Worm (Caenorhabditis elegans): ENCODE measurements around the gene ets-9.

Gene ets-9

DNA sequence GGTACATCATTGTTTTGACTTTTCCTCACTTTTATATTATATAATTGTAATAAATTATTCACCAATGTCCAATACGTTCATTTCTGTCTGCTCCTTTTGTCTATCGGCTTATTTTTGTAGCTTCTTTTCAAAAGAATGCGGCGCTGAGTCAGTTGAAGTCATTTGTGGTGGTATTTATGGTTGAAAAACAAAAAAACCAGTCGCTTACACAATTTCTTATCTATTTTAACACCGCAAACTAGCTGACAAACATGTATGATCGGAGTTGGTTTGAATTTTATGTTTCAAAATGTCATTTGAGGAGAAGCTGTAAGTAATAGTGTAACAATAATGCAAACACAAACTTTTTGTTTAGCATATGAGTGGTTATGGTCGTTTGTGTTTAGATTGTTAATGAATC lies 4.5 kb downstream of the ets-9 start, which contains the start of gene ets-10:
Gene ets-10 (plus strand): TSS at position 201 of the 400 bp plus-strand sequence.
- TF ChIP-seq aptf-2 (GFP tag; conservative IDR thresholded peaks at IDR 0.05) (no peak), mcd-1 (GFP tag; IDR thresholded peaks at IDR 0.05) (no peak), madf-6 (GFP tag; IDR thresholded peaks at IDR 0.05) (no peak), nhr-27 (tag; optimal IDR thresholded peaks at IDR 0.05) (no peak), rcor-1 (GFP tag; IDR thresholded peaks at IDR 0.05) (no peak), T26A5.8 (tag; optimal IDR thresholded peaks at IDR 0.05) (no peak), ceh-100 (GFP tag; IDR thresholded peaks at IDR 0.05) (no peak), egl-44 (GFP tag; IDR thresholded peaks at IDR 0.05) (no peak), somi-1 (GFP tag; optimal IDR thresholded peaks at IDR 0.05) (no peak), ztf-28 (GFP tag; IDR thresholded peaks at IDR 0.05) (no peak), hsf-1 (GFP tag; IDR thresholded peaks at IDR 0.05) (no peak)

DNA sequence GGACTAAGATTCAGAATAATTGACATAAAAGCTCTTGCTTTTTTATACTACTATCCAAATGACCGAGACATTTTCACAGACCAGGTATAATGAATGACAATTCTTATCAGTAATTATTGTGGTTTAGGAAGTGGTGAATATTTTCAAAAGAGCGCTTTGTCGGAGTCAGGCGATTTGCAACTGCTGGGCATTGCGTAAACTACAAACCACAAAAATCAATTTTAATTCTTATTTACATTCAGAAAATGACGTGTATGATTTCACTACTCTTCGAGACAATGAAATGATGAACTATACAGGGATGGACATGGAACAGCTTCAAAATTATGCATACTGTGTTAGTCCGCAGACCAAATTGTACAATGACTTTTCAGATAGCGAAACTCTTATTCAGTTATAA lies 5.0 kb downstream of the ets-9 start:
- TF ChIP-seq nhr-80 (tag; optimal IDR thresholded peaks at IDR 0.05): peak; percentile 65
- no peak for TF ChIP-seq chd-7 (tag; optimal IDR thresholded peaks at IDR 0.05)

DNA sequence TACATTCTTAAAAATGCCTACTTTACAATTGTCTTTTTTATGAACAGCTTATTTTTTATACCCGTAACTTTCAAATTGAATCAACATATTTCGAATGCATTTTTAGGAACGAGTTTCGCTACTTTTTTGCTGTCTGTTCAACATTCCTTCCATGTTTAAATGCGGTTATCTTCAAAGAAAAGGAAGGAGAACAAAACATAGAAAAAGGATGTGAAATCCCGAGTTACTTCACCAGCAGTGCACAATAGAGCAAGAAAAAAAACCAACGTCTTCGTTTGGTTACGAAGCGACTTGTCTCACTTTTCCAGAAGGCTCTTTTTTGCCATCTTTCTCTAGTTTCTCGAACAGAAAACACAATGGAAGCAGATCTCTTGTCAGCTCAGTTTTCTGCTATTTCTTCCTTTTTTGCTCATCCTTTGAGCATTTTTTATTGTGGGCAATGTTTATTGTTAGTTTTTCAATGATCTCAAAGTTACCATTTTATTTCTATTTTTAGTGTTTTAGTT lies 6.2 kb downstream of the ets-9 start, which contains the start of gene cka-2:
Gene cka-2 (plus strand): TSS at position 456 of the 506 bp plus-strand sequence.
- TF ChIP-seq chd-7 (tag; optimal IDR thresholded peaks at IDR 0.05): no peak
- TF ChIP-seq atf-7 (tag; optimal IDR thresholded peaks at IDR 0.05): no peak
- TF ChIP-seq zim-3 (tag; optimal IDR thresholded peaks at IDR 0.05): no peak

DNA sequence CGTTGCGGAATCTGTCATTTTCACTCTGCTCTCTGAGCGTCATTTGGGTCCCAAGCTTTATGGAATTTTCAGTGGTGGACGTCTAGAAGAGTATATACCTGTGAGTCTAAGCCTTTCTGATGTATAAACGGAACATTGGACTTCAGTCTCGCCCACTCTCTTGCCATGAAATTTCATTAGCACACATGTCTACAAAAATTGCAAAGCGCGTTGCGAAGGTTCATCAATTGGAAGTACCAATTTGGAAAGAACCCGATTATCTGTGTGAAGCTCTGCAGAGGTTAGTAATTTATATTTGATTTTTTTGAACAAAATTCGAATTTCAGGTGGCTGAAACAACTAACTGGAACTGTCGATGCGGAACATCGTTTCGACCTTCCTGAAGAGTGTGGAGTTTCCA lies 10.3 kb downstream of the ets-9 start:
- TF ChIP-seq hlh-26 (GFP tag; conservative IDR thresholded peaks at IDR 0.05) (no peak), pbrm-1 (GFP tag; IDR thresholded peaks at IDR 0.05) (no peak), cebp-2 (GFP tag; IDR thresholded peaks at IDR 0.05) (no peak), sdz-38 (tag; optimal IDR thresholded peaks at IDR 0.05) (no peak), C06A6.2 (GFP tag; conservative IDR thresholded peaks at IDR 0.05) (no peak), dpff-1 (tag; optimal IDR thresholded peaks at IDR 0.05) (no peak), sea-2 (GFP tag; IDR thresholded peaks at IDR 0.05) (no peak), egrh-3 (GFP tag; IDR thresholded peaks at IDR 0.05) (no peak), zim-3 (tag; optimal IDR thresholded peaks at IDR 0.05) (no peak), F22D6.2 (tag; optimal IDR thresholded peaks at IDR 0.05) (no peak), hlh-12 (tag; optimal IDR thresholded peaks at IDR 0.05) (no peak), snpc-1.1 (tag; optimal IDR thresholded peaks at IDR 0.05; ENCODE audit: insufficient read depth) (no peak), zfh-2 (GFP tag; conservative IDR thresholded peaks at IDR 0.05) (no peak), attf-3 (GFP tag; conservative IDR thresholded peaks at IDR 0.05) (no peak)

- TF ChIP-seq madf-6 (GFP tag; IDR thresholded peaks at IDR 0.05) (no peak), zim-3 (tag; optimal IDR thresholded peaks at IDR 0.05) (no peak), hlh-12 (tag; optimal IDR thresholded peaks at IDR 0.05) (no peak), nhr-80 (tag; optimal IDR thresholded peaks at IDR 0.05) (peak; percentile 26), mcd-1 (GFP tag; IDR thresholded peaks at IDR 0.05) (no peak), egrh-3 (GFP tag; IDR thresholded peaks at IDR 0.05) (peak; percentile 31; the same call in 1 of the 2 replicates), cebp-1 (GFP tag; IDR thresholded peaks at IDR 0.05) (peak; percentile 38; the same call in 1 of the 2 replicates), cebp-1 (tag; optimal IDR thresholded peaks at IDR 0.05) (peak; percentile 84)
Measured at ce11 chrX:4294957-4295356, 15.5 kb downstream of the ets-9 start.

DNA sequence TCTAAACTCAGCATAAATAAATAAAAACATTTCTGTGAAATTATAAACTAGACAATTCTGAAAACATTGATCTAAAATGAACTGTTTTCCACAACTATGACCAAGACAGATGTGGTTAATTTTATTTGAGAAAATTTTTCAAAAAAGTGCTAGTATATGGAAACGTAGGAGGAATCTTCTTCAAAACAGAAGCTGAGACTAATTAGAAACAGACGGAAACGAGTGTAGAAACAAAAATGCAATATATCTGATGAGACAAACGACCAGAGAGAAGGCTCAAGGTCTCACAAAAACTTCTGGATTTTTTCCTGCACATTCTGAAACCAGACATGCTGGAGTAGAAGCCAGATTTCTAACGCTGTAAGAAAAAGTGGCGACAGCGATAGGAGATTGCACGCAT lies 16.4 kb downstream of the ets-9 start:
- TF ChIP-seq mes-4 (tag; optimal IDR thresholded peaks at IDR 0.05): no peak
- TF ChIP-seq tbx-9 (tag; optimal IDR thresholded peaks at IDR 0.05; ENCODE audit: borderline replicate concordance): no peak
- no peak for TF ChIP-seq efl-1 (GFP tag; optimal IDR thresholded peaks at IDR 0.05)
- no peak for TF ChIP-seq hsf-1 (GFP tag; IDR thresholded peaks at IDR 0.05)
- no peak for TF ChIP-seq ceh-91 (GFP tag; IDR thresholded peaks at IDR 0.05)
- no peak for TF ChIP-seq zfh-2 (GFP tag; conservative IDR thresholded peaks at IDR 0.05)
- no peak for TF ChIP-seq mxl-1 (tag; optimal IDR thresholded peaks at IDR 0.05)
- no peak for TF ChIP-seq Y56A3A.18 (GFP tag; IDR thresholded peaks at IDR 0.05)
- no peak for TF ChIP-seq ztf-25 (GFP tag; IDR thresholded peaks at IDR 0.05)
- TF ChIP-seq him-1 (tag; optimal IDR thresholded peaks at IDR 0.05): no peak
- TF ChIP-seq K12H6.12 (tag; optimal IDR thresholded peaks at IDR 0.05): no peak
- TF ChIP-seq Y79H2A.3 (GFP tag; conservative IDR thresholded peaks at IDR 0.05): no peak
- TF ChIP-seq lag-1 (GFP tag; IDR thresholded peaks at IDR 0.05): no peak
- TF ChIP-seq C17E4.6 (GFP tag; IDR thresholded peaks at IDR 0.05): no peak

All from whole organism, young adult.